Worm (Caenorhabditis elegans): ENCODE measurements around the gene rde-1.

DNA sequence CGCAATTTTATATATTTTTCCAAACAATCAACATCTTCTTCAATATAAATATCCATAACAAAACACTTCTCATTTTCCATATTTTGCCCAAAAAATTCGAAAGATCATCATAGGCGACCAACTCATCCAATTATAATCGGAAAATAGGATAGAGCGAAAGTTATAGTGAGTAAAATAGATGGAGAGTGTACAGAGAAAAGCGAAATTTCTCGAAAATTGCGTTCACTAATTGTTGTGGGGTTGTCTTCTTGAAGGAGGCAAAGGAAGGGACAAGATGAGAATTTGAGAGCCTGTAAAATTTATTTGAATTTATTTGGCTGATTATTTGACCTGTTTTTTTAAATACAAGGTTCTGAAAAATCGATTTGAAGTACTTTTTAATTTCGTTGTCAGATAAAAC lies 44.1 kb upstream of the rde-1 start:
- TF ChIP-seq sox-4 (tag; optimal IDR thresholded peaks at IDR 0.05) (no peak), fkh-6 (tag; optimal IDR thresholded peaks at IDR 0.05) (no peak)
